Worm (Caenorhabditis elegans) whole organism, young adult: ENCODE measurements around the gene W01F3.2.

Experiments
- B0019.2 ChIP-seq: fragments of 200-800 bp; sonication (Bioruptor generic); conservative IDR thresholded peaks from 2 replicates; pipeline ENCODE4 v1.3.6; 2022; ENCODE audit warnings: missing genetic modification reagents, missing genetic modification characterization, missing compliant biosample characterization
- B0035.1 ChIP-seq: sonication (generic microtip); optimal IDR thresholded peaks from 2 replicates; lab custom pipeline; 2016; ENCODE audit warnings: missing genetic modification characterization, mild to moderate bottlenecking, missing compliant biosample characterization, missing genotype, missing genetic modification reagents
- B0261.1 ChIP-seq: sonication (generic microtip); optimal IDR thresholded peaks from 2 replicates; lab custom pipeline; 2016; ENCODE audit warnings: mild to moderate bottlenecking, missing genetic modification characterization, moderate library complexity, missing compliant biosample characterization
- C06A6.2 ChIP-seq: fragments of 200-800 bp; sonication (Bioruptor generic); conservative IDR thresholded peaks from 2 replicates; pipeline ENCODE4 v1.3.6; 2022; ENCODE audit warnings: missing genetic modification characterization, missing compliant biosample characterization
- C17E4.6 ChIP-seq: fragments of 200-800 bp; sonication (Bioruptor generic); IDR thresholded peaks from 2 replicates; pipeline ENCODE4 v1.3.6; 2022; ENCODE audit warnings: missing genetic modification reagents, missing genetic modification characterization, missing compliant biosample characterization
- D2030.7 ChIP-seq: fragments of 200-800 bp; sonication (Bioruptor generic); IDR thresholded peaks from 2 replicates; pipeline ENCODE4 v1.3.6; 2022; ENCODE audit warnings: missing genetic modification reagents, missing genetic modification characterization, missing compliant biosample characterization
- K11D2.4 ChIP-seq: fragments of 200-800 bp; sonication (Bioruptor generic); IDR thresholded peaks from 2 replicates; pipeline ENCODE4 v1.3.6; 2022; ENCODE audit warnings: missing genetic modification reagents, missing genetic modification characterization, missing compliant biosample characterization
- K12H6.12 ChIP-seq: fragments of 200-800 bp; sonication (Bioruptor generic); optimal IDR thresholded peaks from 2 replicates; lab custom pipeline; 2018; ENCODE audit warnings: mild to moderate bottlenecking, missing genetic modification characterization, missing compliant biosample characterization
- Y67H2A.10 ChIP-seq: fragments of 200-800 bp; sonication (Bioruptor generic); conservative IDR thresholded peaks from 2 replicates; pipeline ENCODE4 v1.3.6; 2022; ENCODE audit warnings: missing genetic modification reagents, missing genetic modification characterization, missing compliant biosample characterization
- ama-1 ChIP-seq, 3 experiments: fragments of 150-350 bp in 1 of 3; sonication (generic microtip) in 2 of 3; optimal IDR thresholded peaks; 2 replicates each; lab custom pipeline; 2014 to 2018; ENCODE audit warnings: missing biosample characterization in 2 of 3, missing genetic modification characterization in 2 of 3, missing genetic modification reagents in 2 of 3
- aptf-2 ChIP-seq: fragments of 200-800 bp; sonication (Bioruptor generic); conservative IDR thresholded peaks from 2 replicates; pipeline ENCODE4 v1.3.6; 2022; ENCODE audit warnings: missing genetic modification reagents, missing genetic modification characterization, missing compliant biosample characterization
- athp-1 ChIP-seq: sonication (generic microtip); optimal IDR thresholded peaks from 2 replicates; lab custom pipeline; 2017; ENCODE audit warnings: mild to moderate bottlenecking, missing genetic modification characterization, missing compliant biosample characterization
- attf-3 ChIP-seq: fragments of 200-800 bp; sonication (Bioruptor generic); conservative IDR thresholded peaks from 2 replicates; pipeline ENCODE4 v1.3.6; 2022; ENCODE audit warnings: missing genetic modification reagents, missing genetic modification characterization, missing compliant biosample characterization
- attf-6 ChIP-seq: fragments of 200-800 bp; sonication (Bioruptor generic); IDR thresholded peaks from 2 replicates; pipeline ENCODE4 v1.3.6; 2022; ENCODE audit warnings: missing genetic modification reagents, missing genetic modification characterization, missing compliant biosample characterization
- bed-2 ChIP-seq: fragments of 200-800 bp; sonication (Bioruptor generic); IDR thresholded peaks from 2 replicates; pipeline ENCODE4 v1.3.6; 2022; ENCODE audit warnings: missing genetic modification reagents, missing genetic modification characterization, missing compliant biosample characterization
- cebp-1 ChIP-seq, 2 experiments: fragments of 200-800 bp in 1 of 2; sonication (Bioruptor generic) in 1 of 2; sonication (generic microtip) in 1 of 2; IDR thresholded peaks in 1 of 2; optimal IDR thresholded peaks in 1 of 2; 2 replicates each; pipeline versions ENCODE4 v1.3.6 to Lab custom; 2017 to 2022; ENCODE audit warnings: missing compliant biosample characterization in 2 of 2, missing genetic modification characterization in 2 of 2, mild to moderate bottlenecking in 1 of 2, missing genetic modification reagents in 1 of 2, moderate library complexity in 1 of 2
- ceh-100 ChIP-seq: fragments of 200-800 bp; sonication (Bioruptor generic); IDR thresholded peaks from 2 replicates; pipeline ENCODE4 v1.3.6; 2022; ENCODE audit warnings: missing genetic modification reagents, missing genetic modification characterization, missing compliant biosample characterization
- ceh-40 ChIP-seq: fragments of 200-800 bp; sonication (Bioruptor generic); IDR thresholded peaks from 2 replicates; pipeline ENCODE4 v1.3.6; 2022; ENCODE audit warnings: missing genetic modification characterization, missing compliant biosample characterization
- egl-18 ChIP-seq: fragments of 200-800 bp; sonication (Bioruptor generic); IDR thresholded peaks from 2 replicates; pipeline ENCODE4 v1.3.6; 2022; ENCODE audit warnings: missing genetic modification reagents, missing genetic modification characterization, missing compliant biosample characterization
- egl-44 ChIP-seq: fragments of 200-800 bp; sonication (Bioruptor generic); IDR thresholded peaks from 2 replicates; pipeline ENCODE4 v1.3.6; 2022; ENCODE audit warnings: missing genetic modification reagents, missing genetic modification characterization, missing compliant biosample characterization
- ekl-4 ChIP-seq: fragments of 200-800 bp; sonication (Bioruptor generic); IDR thresholded peaks from 2 replicates; pipeline ENCODE4 v1.3.6; 2022; ENCODE audit warnings: missing genetic modification reagents, missing genetic modification characterization, missing compliant biosample characterization
- ets-4 ChIP-seq: fragments of 200-800 bp; sonication (Bioruptor generic); optimal IDR thresholded peaks from 2 replicates; lab custom pipeline; 2018; ENCODE audit warnings: mild to moderate bottlenecking, missing genetic modification characterization, missing compliant biosample characterization
- him-1 ChIP-seq: sonication (generic microtip); optimal IDR thresholded peaks from 2 replicates; lab custom pipeline; 2016; ENCODE audit warnings: missing genotype, missing genetic modification reagents, missing genetic modification characterization, missing compliant biosample characterization
- hlh-26 ChIP-seq: fragments of 200-800 bp; sonication (Bioruptor generic); conservative IDR thresholded peaks from 2 replicates; pipeline ENCODE4 v1.3.6; 2022; ENCODE audit warnings: missing genetic modification reagents, missing genetic modification characterization, missing compliant biosample characterization
- lag-1 ChIP-seq: fragments of 200-800 bp; sonication (Bioruptor generic); IDR thresholded peaks from 2 replicates; pipeline ENCODE4 v1.3.6; 2022; ENCODE audit warnings: missing genetic modification reagents, missing genetic modification characterization, missing compliant biosample characterization
- lin-26 ChIP-seq: fragments of 200-800 bp; sonication (Bioruptor generic); IDR thresholded peaks from 2 replicates; pipeline ENCODE4 v1.3.6; 2022; ENCODE audit warnings: missing genetic modification reagents, missing genetic modification characterization, missing compliant biosample characterization
- lin-40 ChIP-seq: sonication (generic microtip); optimal IDR thresholded peaks from 2 replicates; lab custom pipeline; 2016; ENCODE audit warnings: missing genetic modification characterization, mild to moderate bottlenecking, missing compliant biosample characterization, missing genotype, missing genetic modification reagents
- lsl-1 ChIP-seq: fragments of 200-800 bp; sonication (Bioruptor generic); optimal IDR thresholded peaks from 2 replicates; lab custom pipeline; 2018; ENCODE audit warnings: mild to moderate bottlenecking, missing genetic modification characterization, moderate library complexity, missing compliant biosample characterization
- madf-6 ChIP-seq: fragments of 200-800 bp; sonication (Bioruptor generic); IDR thresholded peaks from 2 replicates; pipeline ENCODE4 v1.3.6; 2022; ENCODE audit warnings: missing genetic modification reagents, missing genetic modification characterization, missing compliant biosample characterization
- madf-8 ChIP-seq: fragments of 200-800 bp; sonication (Bioruptor generic); conservative IDR thresholded peaks from 2 replicates; pipeline ENCODE4 v1.3.6; 2022; ENCODE audit warnings: missing genetic modification reagents, missing genetic modification characterization, missing compliant biosample characterization
- nfya-1 ChIP-seq: sonication (generic microtip); optimal IDR thresholded peaks from 2 replicates; lab custom pipeline; 2017; ENCODE audit warnings: antibody characterized with exemption, missing compliant biosample characterization, missing genetic modification characterization, borderline replicate concordance; ENCODE audit not compliant: insufficient read depth
- nfya-2 ChIP-seq: fragments of 200-800 bp; sonication (Bioruptor generic); IDR thresholded peaks from 2 replicates; pipeline ENCODE4 v1.3.6; 2022; ENCODE audit warnings: missing genetic modification reagents, missing genetic modification characterization, missing compliant biosample characterization
- nhr-120 ChIP-seq: fragments of 200-800 bp; sonication (Bioruptor generic); IDR thresholded peaks from 2 replicates; pipeline ENCODE4 v1.3.6; 2022; ENCODE audit warnings: missing genetic modification characterization, missing compliant biosample characterization
- rcor-1 ChIP-seq: fragments of 200-800 bp; sonication (Bioruptor generic); IDR thresholded peaks from 2 replicates; pipeline ENCODE4 v1.3.6; 2022; ENCODE audit warnings: missing genetic modification reagents, missing genetic modification characterization, missing compliant biosample characterization
- snpc-1.3 ChIP-seq: sonication (generic microtip); optimal IDR thresholded peaks from 2 replicates; lab custom pipeline; 2017; ENCODE audit warnings: missing genetic modification characterization, mild to moderate bottlenecking, missing compliant biosample characterization, antibody characterized with exemption, moderate library complexity, missing genotype, missing genetic modification reagents; ENCODE audit not compliant: insufficient read depth
- snpc-3.4 ChIP-seq: sonication (generic microtip); optimal IDR thresholded peaks from 2 replicates; lab custom pipeline; 2017; ENCODE audit warnings: missing genetic modification characterization, mild to moderate bottlenecking, missing compliant biosample characterization, antibody characterized with exemption, moderate library complexity, missing genotype, missing genetic modification reagents
- somi-1 ChIP-seq: fragments of 200-800 bp; sonication (Bioruptor generic); optimal IDR thresholded peaks from 2 replicates; lab custom pipeline; 2018; ENCODE audit warnings: mild to moderate bottlenecking, missing genetic modification characterization, missing compliant biosample characterization
- sptf-2 ChIP-seq: fragments of 200-800 bp; sonication (Bioruptor generic); optimal IDR thresholded peaks from 2 replicates; lab custom pipeline; 2018; ENCODE audit warnings: mild to moderate bottlenecking, missing genetic modification characterization, missing compliant biosample characterization
- tbp1 ChIP-seq: fragments of 200-800 bp; sonication (Bioruptor generic); optimal IDR thresholded peaks from 2 replicates; lab custom pipeline; 2018; ENCODE audit warnings: mild to moderate bottlenecking, missing genetic modification characterization, missing compliant biosample characterization
- tbx-9 ChIP-seq: sonication (generic microtip); optimal IDR thresholded peaks from 2 replicates; lab custom pipeline; 2016; ENCODE audit warnings: borderline replicate concordance, missing genetic modification characterization, inconsistent platforms, missing compliant biosample characterization
- zim-3 ChIP-seq: sonication (generic microtip); optimal IDR thresholded peaks from 2 replicates; lab custom pipeline; 2017; ENCODE audit warnings: mild to moderate bottlenecking, missing genetic modification characterization, moderate library complexity, missing compliant biosample characterization
- ztf-18 ChIP-seq: sonication (generic microtip); optimal IDR thresholded peaks from 2 replicates; lab custom pipeline; 2016; ENCODE audit warnings: missing genotype, mild to moderate bottlenecking, missing genetic modification characterization, missing compliant biosample characterization
- ztf-25 ChIP-seq: fragments of 200-800 bp; sonication (Bioruptor generic); IDR thresholded peaks from 2 replicates; pipeline ENCODE4 v1.3.6; 2022; ENCODE audit warnings: missing genetic modification reagents, missing genetic modification characterization, missing compliant biosample characterization
- ztf-28 ChIP-seq: fragments of 200-800 bp; sonication (Bioruptor generic); IDR thresholded peaks from 2 replicates; pipeline ENCODE4 v1.3.6; 2022; ENCODE audit warnings: missing genetic modification reagents, missing genetic modification characterization, missing compliant biosample characterization
- ztf-3 ChIP-seq: fragments of 200-800 bp; sonication (Bioruptor generic); optimal IDR thresholded peaks from 2 replicates; lab custom pipeline; 2018; ENCODE audit warnings: mild to moderate bottlenecking, missing genetic modification characterization, missing compliant biosample characterization
- ztf-6 ChIP-seq: fragments of 200-800 bp; sonication (Bioruptor generic); IDR thresholded peaks from 2 replicates; pipeline ENCODE4 v1.3.6; 2022; ENCODE audit warnings: missing genetic modification reagents, missing genetic modification characterization, missing compliant biosample characterization

Gene W01F3.2

ce11 chrV:20693968-20694367, 33.8 kb downstream of the W01F3.2 start (continued):
- peak; percentile 80 for TF ChIP-seq somi-1
- peak; percentile 56; the same call in 1 of the 2 replicates for TF ChIP-seq ekl-4
- peak; percentile 65; the same call in 1 of the 2 replicates for TF ChIP-seq egl-44 (GFP tag; lab: Robert Waterston, UW)
- no peak for TF ChIP-seq hlh-26 (GFP tag; lab: Robert Waterston, UW)
- TF ChIP-seq C06A6.2 (GFP tag; lab: Robert Waterston, UW) = peak; percentile 37; the same call in 1 of the 2 replicates
- peak; percentile 84 for TF ChIP-seq D2030.7 (GFP tag; lab: Robert Waterston, UW)
- TF ChIP-seq snpc-3.4 = peak; percentile 44
- peak; percentile 8 for TF ChIP-seq B0035.1 (tag; lab: Kevin White, UChicago)
- TF ChIP-seq egl-18 (GFP tag; lab: Robert Waterston, UW) = no peak
- peak; percentile 81 for TF ChIP-seq him-1 (tag; lab: Kevin White, UChicago)
- TF ChIP-seq tbp1 (GFP tag; lab: Kevin White, UChicago) = peak; percentile 94
- 0 out of 2 replicates have a peak, but pooled peaks have one; percentile 24 for TF ChIP-seq ztf-28
- TF ChIP-seq attf-3 = peak; percentile 46; the same call in 1 of the 2 replicates
- TF ChIP-seq lag-1 (GFP tag; lab: Robert Waterston, UW) = no peak
- TF ChIP-seq Y67H2A.10 (GFP tag; lab: Robert Waterston, UW) = no peak
- TF ChIP-seq ztf-18 (tag; lab: Kevin White, UChicago) = peak; percentile 67
- peak; percentile 81 for TF ChIP-seq ceh-40 (GFP tag; lab: Robert Waterston, UW)
- 0 out of 2 replicates have a peak, but pooled peaks have one; percentile 36 for TF ChIP-seq nhr-120 (GFP tag; lab: Robert Waterston, UW)
- peak; percentile 33 for TF ChIP-seq K12H6.12
- peak; percentile 60 for TF ChIP-seq lin-40 (tag; lab: Kevin White, UChicago)
- TF ChIP-seq ztf-6 (GFP tag; lab: Robert Waterston, UW) = no peak
- TF ChIP-seq rcor-1 = peak; percentile 69; the same call in 1 of the 2 replicates
- no peak for TF ChIP-seq ztf-3 (GFP tag; lab: Kevin White, UChicago)
- peak; percentile 68; the same call in 1 of the 2 replicates for TF ChIP-seq ztf-25
- peak; percentile 26; the same call in 1 of the 2 replicates for TF ChIP-seq madf-6 (GFP tag; lab: Robert Waterston, UW)
- TF ChIP-seq athp-1 = no peak
- TF ChIP-seq zim-3 (tag; lab: Kevin White, UChicago) = peak; percentile 87
- TF ChIP-seq nfya-1 = no peak
- TF ChIP-seq cebp-1 (GFP tag; IDR thresholded peaks at IDR 0.05; lab: Robert Waterston, UW) = no peak
- TF ChIP-seq cebp-1 (tag; optimal IDR thresholded peaks at IDR 0.05; lab: Kevin White, UChicago) = peak; percentile 63
- TF ChIP-seq bed-2 (GFP tag; lab: Robert Waterston, UW) = no peak
- no peak for TF ChIP-seq madf-8 (GFP tag; lab: Robert Waterston, UW)
- TF ChIP-seq sptf-2 (GFP tag; lab: Kevin White, UChicago) = peak; percentile 67
- TF ChIP-seq lin-26 (GFP tag; lab: Robert Waterston, UW) = peak; percentile 95
- no peak for TF ChIP-seq nfya-2 (GFP tag; lab: Robert Waterston, UW)
- TF ChIP-seq C17E4.6 (GFP tag; lab: Robert Waterston, UW) = no peak
- no peak for TF ChIP-seq aptf-2 (GFP tag; lab: Robert Waterston, UW)
- peak; percentile 32 for TF ChIP-seq ets-4 (GFP tag; lab: Kevin White, UChicago)
- TF ChIP-seq K11D2.4 (GFP tag; lab: Robert Waterston, UW) = peak; percentile 44; the same call in 1 of the 2 replicates
- peak; percentile 35; the same call in 1 of the 2 replicates for TF ChIP-seq ceh-100 (GFP tag; lab: Robert Waterston, UW)
- peak; percentile 46 for TF ChIP-seq snpc-1.3 (tag; lab: Kevin White, UChicago)
- no peak for TF ChIP-seq ama-1 (optimal IDR thresholded peaks at IDR 0.05; lab: Kevin White, UChicago)
- TF ChIP-seq ama-1 (GFP tag; optimal IDR thresholded peaks at IDR 0.05; lab: Kevin White, UChicago) = peak; percentile 18 to 75
- TF ChIP-seq B0019.2 (GFP tag; lab: Robert Waterston, UW) = no peak
- TF ChIP-seq B0261.1 (tag; lab: Kevin White, UChicago) = peak; percentile 82
- peak; percentile 7 for TF ChIP-seq tbx-9 (tag; lab: Kevin White, UChicago)
- TF ChIP-seq lsl-1 = peak; percentile 32
- TF ChIP-seq attf-6 = 0 out of 2 replicates have a peak, but pooled peaks have one; percentile 18
